Fruit fly (Drosophila melanogaster): ENCODE data around the gene CG9953.
A peak's percentile ranks its signal among the peaks of the same experiment; 100 is the strongest.

CG9953 gene

dm6 chr3L:7013568-7014305, 44.3 kb downstream of the CG9953 start:
- no peak for TF ChIP-seq CG1832 (GFP tag; optimal IDR thresholded peaks at IDR 0.05)
- peak; percentile 27 for TF ChIP-seq Hr3 (GFP tag; optimal IDR thresholded peaks at IDR 0.05)
- TF ChIP-seq run (tag; optimal IDR thresholded peaks at IDR 0.05): no peak
- no peak for TF ChIP-seq Doc3 (GFP tag; IDR thresholded peaks at IDR 0.05; ENCODE audit: partially characterized antibody)
- TF ChIP-seq CG17829 (tag; optimal IDR thresholded peaks at IDR 0.05): peak; percentile 13
- no peak for TF ChIP-seq dan (GFP tag; IDR thresholded peaks at IDR 0.05)
- TF ChIP-seq ssp (GFP tag; IDR thresholded peaks at IDR 0.05): 0 out of 2 replicates have a peak, but pooled peaks have one; percentile 11
- no peak for TF ChIP-seq Ets97D (GFP tag; optimal IDR thresholded peaks at IDR 0.05)
- no peak for TF ChIP-seq CG12104 (GFP tag; optimal IDR thresholded peaks at IDR 0.05)
- TF ChIP-seq yki (optimal IDR thresholded peaks at IDR 0.05): no peak
- no peak for TF ChIP-seq org-1 (GFP tag; optimal IDR thresholded peaks at IDR 0.05)
- peak; percentile 68 for TF ChIP-seq CG17328 (GFP tag; IDR thresholded peaks at IDR 0.05)
- no peak for TF ChIP-seq gcm (GFP tag; optimal IDR thresholded peaks at IDR 0.05)
- no peak for TF ChIP-seq CG8359 (GFP tag; optimal IDR thresholded peaks at IDR 0.05; ENCODE audit: borderline replicate concordance)
- no peak for TF ChIP-seq Sox100B (GFP tag; optimal IDR thresholded peaks at IDR 0.05)
- TF ChIP-seq da (GFP tag; optimal IDR thresholded peaks at IDR 0.05): no peak
- peak; percentile 33 for TF ChIP-seq CG18262 (tag; optimal IDR thresholded peaks at IDR 0.05)
- no peak for TF ChIP-seq jing (GFP tag; optimal IDR thresholded peaks at IDR 0.05)
- TF ChIP-seq lov (optimal IDR thresholded peaks at IDR 0.05): no peak
- TF ChIP-seq lov (GFP tag; IDR thresholded peaks at IDR 0.05): 0 out of 3 replicates have a peak, but pooled peaks have one; percentile 9
- TF ChIP-seq slou (GFP tag; optimal IDR thresholded peaks at IDR 0.05): no peak
- TF ChIP-seq Hr78 (GFP tag; optimal IDR thresholded peaks at IDR 0.05): no peak
- no peak; the same call in 1 of the 2 replicates for TF ChIP-seq tna (GFP tag; IDR thresholded peaks at IDR 0.05; ENCODE audit: partially characterized antibody)
- no peak for TF ChIP-seq CG18476 (GFP tag; optimal IDR thresholded peaks at IDR 0.05)
- TF ChIP-seq pita (GFP tag; optimal IDR thresholded peaks at IDR 0.05): no peak
- peak; percentile 28; the same call in 1 of the 2 replicates for TF ChIP-seq CG11247 (GFP tag; IDR thresholded peaks at IDR 0.05)
- TF ChIP-seq CG7372 (GFP tag; IDR thresholded peaks at IDR 0.05): peak; percentile 63; the same call in 1 of the 2 replicates
- no peak for TF ChIP-seq slp2 (GFP tag; optimal IDR thresholded peaks at IDR 0.05)
- TF ChIP-seq zfh1 (GFP tag; IDR thresholded peaks at IDR 0.05): peak; percentile 53; the same call in 1 of the 3 replicates
- no peak for TF ChIP-seq vnd (GFP tag; IDR thresholded peaks at IDR 0.05; ENCODE audit: partially characterized antibody)
- no peak for TF ChIP-seq CG14710 (tag; optimal IDR thresholded peaks at IDR 0.05)
- no peak for TF ChIP-seq ap (GFP tag; IDR thresholded peaks at IDR 0.05)
- TF ChIP-seq br (optimal IDR thresholded peaks at IDR 0.05): no peak
- no peak for TF ChIP-seq Rx (GFP tag; IDR thresholded peaks at IDR 0.05)
- peak; percentile 69 for TF ChIP-seq sob (GFP tag; IDR thresholded peaks at IDR 0.05)
- no peak for TF ChIP-seq CG1529 (GFP tag; optimal IDR thresholded peaks at IDR 0.05)
- no peak for TF ChIP-seq CG31365 (tag; optimal IDR thresholded peaks at IDR 0.05)
- peak; percentile 24 for TF ChIP-seq CG10209 (GFP tag; optimal IDR thresholded peaks at IDR 0.05)
- TF ChIP-seq wdn (GFP tag; IDR thresholded peaks at IDR 0.05): no peak
- no peak for TF ChIP-seq toy (GFP tag; IDR thresholded peaks at IDR 0.05)
- peak; percentile 16 for TF ChIP-seq CG2678 (tag; optimal IDR thresholded peaks at IDR 0.05)
- TF ChIP-seq Max (GFP tag; optimal IDR thresholded peaks at IDR 0.05): no peak
- TF ChIP-seq tx (GFP tag; optimal IDR thresholded peaks at IDR 0.05): no peak
- no peak for TF ChIP-seq CG4424 (GFP tag; optimal IDR thresholded peaks at IDR 0.05)
- no peak for TF ChIP-seq gce (GFP tag; IDR thresholded peaks at IDR 0.05)
- no peak for TF ChIP-seq scrt (GFP tag; optimal IDR thresholded peaks at IDR 0.05)
- no peak for TF ChIP-seq CG2889 (GFP tag; IDR thresholded peaks at IDR 0.05)
- TF ChIP-seq emc (GFP tag; optimal IDR thresholded peaks at IDR 0.05): no peak
- TF ChIP-seq CG2129 (GFP tag; IDR thresholded peaks at IDR 0.05; ENCODE audit: partially characterized antibody): no peak
- TF ChIP-seq CG6689 (GFP tag; IDR thresholded peaks at IDR 0.05): no peak
- no peak for TF ChIP-seq CG6254 (GFP tag; optimal IDR thresholded peaks at IDR 0.05)

Data from whole organism, embryonic.